Fruit fly (Drosophila melanogaster): Measurements from ENCODE around the gene Trs23.
A peak's percentile ranks its signal among the peaks of the same experiment; 100 is the strongest.

DNA sequence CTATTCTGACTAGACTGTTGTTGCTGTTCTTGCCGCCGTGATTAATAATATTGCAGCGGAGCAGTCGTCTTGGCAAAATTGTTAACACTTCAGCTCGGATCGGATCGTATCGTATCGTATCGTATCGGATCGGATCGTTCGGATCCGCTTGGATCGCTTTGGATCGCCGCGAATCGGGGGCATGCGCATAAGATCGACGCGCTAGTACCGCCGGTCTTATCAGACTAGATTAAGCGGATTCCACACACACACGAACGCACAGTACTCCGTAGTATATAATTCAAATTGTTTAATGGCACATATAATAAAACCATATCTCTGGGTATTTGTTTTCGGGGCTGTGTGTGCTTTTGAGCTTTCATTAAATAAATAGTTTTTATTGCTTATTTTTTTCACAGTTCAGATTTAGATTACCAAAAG, 13.9 kb downstream of the Trs23 start:
- TF ChIP-seq tj (GFP tag; optimal IDR thresholded peaks at IDR 0.05) (peak; percentile 34), kay (GFP tag; ENCODE audit: borderline replicate concordance) (peak; percentile 99), ovo (GFP tag; optimal IDR thresholded peaks at IDR 0.05) (no peak), bab1 (GFP tag; optimal IDR thresholded peaks at IDR 0.05) (peak; percentile 4), CG11617 (GFP tag; optimal IDR thresholded peaks at IDR 0.05) (no peak), CG7045 (GFP tag; optimal IDR thresholded peaks at IDR 0.05) (peak; percentile 51)
